Worm (Caenorhabditis elegans): ENCODE measurements around the gene F56C9.8.

F56C9.8 gene

ce11 chrIII:7296092-7296668, 23.1 kb downstream of the F56C9.8 start (continued):
- no peak for TF ChIP-seq cey-2 (tag; optimal IDR thresholded peaks at IDR 0.05; ENCODE audit: borderline replicate concordance, insufficient read depth)
- no peak for TF ChIP-seq spr-3 (GFP tag; optimal IDR thresholded peaks at IDR 0.05)
- no peak for TF ChIP-seq T26A8.4 (GFP tag; IDR thresholded peaks at IDR 0.05)
- peak; percentile 13 for TF ChIP-seq aha-1 (tag)
- peak; percentile 37 for TF ChIP-seq nhr-25 (tag; optimal IDR thresholded peaks at IDR 0.05; ENCODE audit: borderline replicate concordance, insufficient read depth)
- TF ChIP-seq zfp-2 (tag; optimal IDR thresholded peaks at IDR 0.05), result no peak
- no peak for TF ChIP-seq lim-7 (GFP tag; IDR thresholded peaks at IDR 0.05)
- peak; percentile 21 for TF ChIP-seq hlh-11 (tag; optimal IDR thresholded peaks at IDR 0.05)
- TF ChIP-seq dmd-6 (GFP tag; IDR thresholded peaks at IDR 0.05), result 0 out of 2 replicates have a peak, but pooled peaks have one; percentile 10
- TF ChIP-seq pqm-1 (tag; optimal IDR thresholded peaks at IDR 0.05), result no peak
- TF ChIP-seq dpl-1 (GFP tag; optimal IDR thresholded peaks at IDR 0.05), result no peak
- TF ChIP-seq R02D3.7 (tag; optimal IDR thresholded peaks at IDR 0.05), result no peak

ce11 chrIII:7293075-7293684, 26.1 kb downstream of the F56C9.8 start, which contains the start of gene cwf-19L2:
Gene cwf-19L2 (plus strand): TSS chrIII:7293634.
- TF ChIP-seq tag-97 (GFP tag; IDR thresholded peaks at IDR 0.05) (no peak), aha-1 (tag) (peak; percentile 21), skn-1 (tag; optimal IDR thresholded peaks at IDR 0.05) (no peak), unc-130 (GFP tag; optimal IDR thresholded peaks at IDR 0.05) (peak; percentile 31), nhr-111 (GFP tag; optimal IDR thresholded peaks at IDR 0.05) (no peak), T26A8.4 (GFP tag; IDR thresholded peaks at IDR 0.05) (no peak), zag-1 (tag; optimal IDR thresholded peaks at IDR 0.05) (no peak), ceh-28 (tag; optimal IDR thresholded peaks at IDR 0.05) (no peak), nhr-10 (tag; optimal IDR thresholded peaks at IDR 0.05) (no peak), lin-13 (GFP tag; optimal IDR thresholded peaks at IDR 0.05) (no peak), lsy-2 (tag; optimal IDR thresholded peaks at IDR 0.05) (peak in 1 of 2 experiments; percentile 87), mep-1 (tag; optimal IDR thresholded peaks at IDR 0.05) (no peak), mes-2 (tag; optimal IDR thresholded peaks at IDR 0.05; ENCODE audit: poor library complexity, severe bottlenecking) (peak; percentile 27)

- no peak for TF ChIP-seq mdt-29 (GFP tag; IDR thresholded peaks at IDR 0.05)
- no peak for TF ChIP-seq ceh-62 (tag; optimal IDR thresholded peaks at IDR 0.05)
- TF ChIP-seq lin-38 (GFP tag; IDR thresholded peaks at IDR 0.05), result no peak
- TF ChIP-seq Y5F2A.4 (GFP tag; optimal IDR thresholded peaks at IDR 0.05), result no peak
- TF ChIP-seq dmd-9 (GFP tag; IDR thresholded peaks at IDR 0.05), result no peak
- TF ChIP-seq egl-43 (GFP tag; IDR thresholded peaks at IDR 0.05), result no peak
- peak; percentile 76 for TF ChIP-seq hlh-30 (tag; optimal IDR thresholded peaks at IDR 0.05; ENCODE audit: insufficient read depth)
- peak; percentile 91 for TF ChIP-seq aha-1 (tag)
- TF ChIP-seq nhr-41 (GFP tag; IDR thresholded peaks at IDR 0.05), result no peak
- TF ChIP-seq php-3 (GFP tag; IDR thresholded peaks at IDR 0.05), result no peak
- peak; percentile 38 for TF ChIP-seq nhr-28 (tag; optimal IDR thresholded peaks at IDR 0.05)
- TF ChIP-seq mxl-3 (GFP tag; optimal IDR thresholded peaks at IDR 0.05), result peak; percentile 90
- TF ChIP-seq nhr-25 (tag; optimal IDR thresholded peaks at IDR 0.05; ENCODE audit: borderline replicate concordance, insufficient read depth), result no peak
- no peak for TF ChIP-seq lin-39 (tag; optimal IDR thresholded peaks at IDR 0.05)
- TF ChIP-seq mxl-2 (GFP tag; conservative IDR thresholded peaks at IDR 0.05), result no peak
- TF ChIP-seq jun-1 (tag; optimal IDR thresholded peaks at IDR 0.05), result no peak
- TF ChIP-seq Y105C5A.15 (GFP tag; IDR thresholded peaks at IDR 0.05), result no peak
- TF ChIP-seq hlh-11 (tag; optimal IDR thresholded peaks at IDR 0.05), result no peak
- TF ChIP-seq sdz-12 (GFP tag; optimal IDR thresholded peaks at IDR 0.05), result no peak
- no peak for TF ChIP-seq lim-7 (GFP tag; IDR thresholded peaks at IDR 0.05)
- no peak for TF ChIP-seq nhr-237 (tag; optimal IDR thresholded peaks at IDR 0.05)
- no peak for TF ChIP-seq ceh-28 (tag; optimal IDR thresholded peaks at IDR 0.05)
- TF ChIP-seq Y48G9A.11 (GFP tag; IDR thresholded peaks at IDR 0.05), result no peak
- no peak for TF ChIP-seq ces-1 (GFP tag; optimal IDR thresholded peaks at IDR 0.05)
- peak in 1 of 2 experiments; percentile 49 for TF ChIP-seq lsy-2 (tag; optimal IDR thresholded peaks at IDR 0.05)
- no peak for TF ChIP-seq nhr-11 (tag; optimal IDR thresholded peaks at IDR 0.05)
- no peak for TF ChIP-seq lin-29 (GFP tag; IDR thresholded peaks at IDR 0.05)
- TF ChIP-seq F44E2.7 (GFP tag; IDR thresholded peaks at IDR 0.05), result no peak
- no peak for TF ChIP-seq pha-4 (GFP tag; IDR thresholded peaks at IDR 0.05)
- no peak for TF ChIP-seq pha-4 (tag; optimal IDR thresholded peaks at IDR 0.05)
These were observed 26.7 kb downstream of the F56C9.8 start for ce11 chrIII:7292569-7292968.
